Worm (Caenorhabditis elegans) whole organism, mixed stage, embryonic: ENCODE measurements around the gene fbxc-45.

Experiments used
- M03D4.4 ChIP-seq: sonication (generic microtip); optimal IDR thresholded peaks from 2 replicates; lab custom pipeline; 2017; ENCODE audit warnings: mild to moderate bottlenecking, missing genetic modification characterization, missing compliant biosample characterization
- ceh-39 ChIP-seq: fragments of 150-350 bp; optimal IDR thresholded peaks from 2 replicates; lab custom pipeline; 2014; ENCODE audit warnings: missing biosample characterization, missing genetic modification characterization
- ceh-43 ChIP-seq: fragments of 200-800 bp; sonication (Bioruptor generic); optimal IDR thresholded peaks from 2 replicates; lab custom pipeline; 2018; ENCODE audit warnings: mild to moderate bottlenecking, missing genetic modification characterization, moderate library complexity, missing compliant biosample characterization
- ceh-83 ChIP-seq: fragments of 200-800 bp; sonication (Bioruptor generic); optimal IDR thresholded peaks from 2 replicates; lab custom pipeline; 2018; ENCODE audit warnings: mild to moderate bottlenecking, missing genetic modification characterization, missing compliant biosample characterization
- ces-1 ChIP-seq: fragments of 150-350 bp; optimal IDR thresholded peaks from 2 replicates; lab custom pipeline; 2014; ENCODE audit warnings: missing biosample characterization, missing genetic modification reagents, missing genetic modification characterization
- cnd-1 ChIP-seq: fragments of 200-800 bp; sonication (Bioruptor generic); optimal IDR thresholded peaks from 2 replicates; lab custom pipeline; 2018; ENCODE audit warnings: mild to moderate bottlenecking, missing genetic modification characterization, missing compliant biosample characterization
- drap-1 ChIP-seq: fragments of 200-800 bp; sonication (Bioruptor generic); optimal IDR thresholded peaks from 3 replicates; lab custom pipeline; 2018; ENCODE audit warnings: mild to moderate bottlenecking, missing genetic modification characterization, missing compliant biosample characterization
- elt-1 ChIP-seq: sonication (generic microtip); optimal IDR thresholded peaks from 2 replicates; lab custom pipeline; 2017; ENCODE audit warnings: missing genetic modification characterization, mild to moderate bottlenecking, missing compliant biosample characterization, antibody characterized with exemption, moderate library complexity, borderline replicate concordance; ENCODE audit not compliant: insufficient read depth
- elt-3 ChIP-seq: fragments of 150-350 bp; optimal IDR thresholded peaks from 2 replicates; lab custom pipeline; 2014; ENCODE audit warnings: missing biosample characterization, missing genetic modification characterization
- flh-1 ChIP-seq: fragments of 200-800 bp; sonication (Bioruptor generic); optimal IDR thresholded peaks from 2 replicates; lab custom pipeline; 2018; ENCODE audit warnings: mild to moderate bottlenecking, missing genetic modification characterization, moderate library complexity, missing compliant biosample characterization
- ham-2 ChIP-seq: fragments of 200-800 bp; sonication (Bioruptor generic); optimal IDR thresholded peaks from 2 replicates; lab custom pipeline; 2018; ENCODE audit warnings: mild to moderate bottlenecking, missing genetic modification characterization, missing compliant biosample characterization
- hlh-1 ChIP-seq: fragments of 150-350 bp; optimal IDR thresholded peaks from 2 replicates; lab custom pipeline; 2014; ENCODE audit warnings: missing biosample characterization, missing genetic modification reagents, missing genetic modification characterization
- lin-13 ChIP-seq: fragments of 150-350 bp; optimal IDR thresholded peaks from 2 replicates; lab custom pipeline; 2014; ENCODE audit warnings: missing biosample characterization, missing genetic modification characterization
- lsy-2 ChIP-seq: fragments of 150-350 bp; optimal IDR thresholded peaks from 2 replicates; lab custom pipeline; 2014; ENCODE audit warnings: missing biosample characterization, missing genetic modification characterization
- mab-5 ChIP-seq: fragments of 150-350 bp; optimal IDR thresholded peaks from 2 replicates; lab custom pipeline; 2014; ENCODE audit warnings: missing biosample characterization, missing genetic modification characterization
- mep-1 ChIP-seq: fragments of 150-350 bp; optimal IDR thresholded peaks from 2 replicates; lab custom pipeline; 2017; ENCODE audit warnings: missing biosample characterization, missing genetic modification reagents, missing genetic modification characterization, inconsistent platforms
- mls-2 ChIP-seq: sonication (generic microtip); optimal IDR thresholded peaks from 2 replicates; lab custom pipeline; 2016; ENCODE audit warnings: mild to moderate bottlenecking, missing genetic modification characterization, moderate library complexity, missing compliant biosample characterization
- nhr-12 ChIP-seq: fragments of 150-350 bp; optimal IDR thresholded peaks from 2 replicates; lab custom pipeline; 2014; ENCODE audit warnings: missing biosample characterization, missing genetic modification characterization
- nhr-2 ChIP-seq: fragments of 150-350 bp; optimal IDR thresholded peaks from 2 replicates; lab custom pipeline; 2014; ENCODE audit warnings: missing biosample characterization, missing genetic modification characterization
- nhr-28 ChIP-seq: fragments of 150-350 bp; optimal IDR thresholded peaks from 2 replicates; lab custom pipeline; 2014; ENCODE audit warnings: missing biosample characterization, missing genetic modification characterization
- pha-4 ChIP-seq: fragments of 150-350 bp; optimal IDR thresholded peaks from 2 replicates; lab custom pipeline; 2018; ENCODE audit warnings: missing biosample characterization, missing genetic modification reagents, missing genetic modification characterization
- sem-2 ChIP-seq: fragments of 200-800 bp; sonication (Bioruptor generic); optimal IDR thresholded peaks from 2 replicates; lab custom pipeline; 2018; ENCODE audit warnings: mild to moderate bottlenecking, missing genetic modification characterization, missing compliant biosample characterization
- snpc-4 ChIP-seq: fragments of 150-350 bp; optimal IDR thresholded peaks from 2 replicates; lab custom pipeline; 2014; ENCODE audit warnings: missing biosample characterization, missing genetic modification characterization
- sptf-1 ChIP-seq: sonication (generic microtip); optimal IDR thresholded peaks from 2 replicates; lab custom pipeline; 2017; ENCODE audit warnings: mild to moderate bottlenecking, missing genetic modification characterization, moderate library complexity, missing compliant biosample characterization
- tbx-8 ChIP-seq: fragments of 200-800 bp; sonication (Bioruptor generic); optimal IDR thresholded peaks from 2 replicates; lab custom pipeline; 2018; ENCODE audit warnings: mild to moderate bottlenecking, missing genetic modification characterization, moderate library complexity, missing compliant biosample characterization
- unc-120 ChIP-seq: sonication (generic microtip); optimal IDR thresholded peaks from 2 replicates; lab custom pipeline; 2017; ENCODE audit warnings: missing genetic modification characterization, missing compliant biosample characterization; ENCODE audit not compliant: poor library complexity, severe bottlenecking
- unc-39 ChIP-seq: fragments of 150-350 bp; optimal IDR thresholded peaks from 2 replicates; lab custom pipeline; 2014; ENCODE audit warnings: missing biosample characterization, missing genetic modification characterization
- unc-62 ChIP-seq: fragments of 150-350 bp; optimal IDR thresholded peaks from 2 replicates; lab custom pipeline; 2014; ENCODE audit warnings: missing biosample characterization, missing genetic modification reagents, missing genetic modification characterization
- zip-8 ChIP-seq: fragments of 150-350 bp; optimal IDR thresholded peaks from 2 replicates; lab custom pipeline; 2014; ENCODE audit warnings: missing biosample characterization, missing genetic modification characterization
- ztf-11 ChIP-seq: fragments of 150-350 bp; optimal IDR thresholded peaks from 2 replicates; lab custom pipeline; 2014; ENCODE audit warnings: missing biosample characterization, missing genetic modification characterization

The fbxc-45 gene

DNA sequence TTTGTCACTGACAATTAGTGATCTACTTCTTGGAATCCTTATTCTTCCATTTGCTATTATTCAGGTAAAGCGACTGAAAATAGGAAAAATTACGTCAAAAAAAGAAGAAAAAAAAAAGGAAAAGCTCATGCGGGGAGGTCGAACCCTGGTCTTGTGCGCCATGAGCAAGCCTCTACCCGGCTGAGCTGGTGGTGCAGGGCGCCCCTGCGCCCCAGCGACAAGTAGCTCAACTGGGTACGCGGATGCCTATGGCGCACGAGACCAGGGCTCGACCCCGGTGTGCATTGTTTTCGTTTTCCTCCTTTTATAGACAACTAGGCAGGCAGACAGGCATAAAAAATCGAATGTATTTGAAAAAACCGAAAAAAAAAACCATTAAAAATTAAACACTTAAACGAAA, 38.2 kb upstream of the fbxc-45 start:
- TF ChIP-seq lsy-2 (tag; lab: Kevin White, UChicago) (no peak), sem-2 (GFP tag; lab: Kevin White, UChicago) (no peak), nhr-12 (no peak), nhr-2 (tag; lab: Kevin White, UChicago) (no peak), snpc-4 (tag; lab: Kevin White, UChicago) (no peak), sptf-1 (no peak), mab-5 (no peak), cnd-1 (no peak), mls-2 (tag; lab: Kevin White, UChicago) (no peak), ceh-39 (tag; lab: Kevin White, UChicago) (no peak), elt-3 (tag; lab: Kevin White, UChicago) (no peak), ceh-83 (GFP tag; lab: Kevin White, UChicago) (no peak), nhr-28 (no peak)

DNA sequence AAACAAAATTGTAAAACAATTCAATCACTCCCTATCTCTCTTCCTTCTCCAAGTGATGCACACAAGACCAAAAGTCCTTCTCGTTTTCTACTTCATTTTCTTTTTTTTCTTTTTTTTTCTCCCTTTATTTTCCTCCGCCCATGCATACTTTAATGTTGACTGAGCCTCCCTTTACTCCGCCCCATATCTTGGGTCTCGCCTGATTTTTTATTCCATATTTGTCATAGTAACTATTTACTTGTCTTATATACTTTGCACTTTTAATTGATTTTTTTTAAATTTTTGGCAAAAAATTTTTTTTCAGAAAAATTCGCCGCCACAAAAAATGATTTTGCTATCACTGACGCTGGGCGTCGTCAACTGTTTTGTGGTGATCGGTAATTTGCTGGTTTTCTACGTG, 37.8 kb upstream of the fbxc-45 start, which contains the start of gene ser-6:
ser-6 (plus strand) TSS at position 301 of the 400 bp plus-strand sequence.
- TF ChIP-seq lsy-2 (tag; lab: Kevin White, UChicago) (no peak), ceh-39 (tag; lab: Kevin White, UChicago) (no peak), lin-13 (tag; lab: Kevin White, UChicago) (no peak), ces-1 (GFP tag; lab: Kevin White, UChicago) (peak; percentile 35)

DNA sequence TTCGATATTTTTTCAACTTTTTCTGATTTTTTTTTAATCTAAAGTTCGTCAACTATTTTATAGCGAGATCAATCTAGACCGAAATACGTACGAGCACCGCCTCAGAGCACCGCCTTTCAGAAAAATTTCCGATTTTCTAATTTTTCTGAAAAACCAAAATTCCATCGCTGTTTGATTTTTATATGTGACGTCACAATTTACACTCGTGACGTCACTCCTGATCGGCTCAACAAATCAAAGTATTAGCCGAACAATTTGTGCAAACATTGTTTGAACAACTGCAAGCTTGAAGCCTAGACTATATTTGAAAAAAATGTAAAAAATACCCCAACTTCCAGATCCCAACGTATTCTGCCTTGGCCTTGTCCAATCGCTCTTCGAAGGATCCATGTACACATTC, 13.2 kb upstream of the fbxc-45 start:
- no peak for TF ChIP-seq ham-2 (GFP tag; lab: Kevin White, UChicago)
- peak; percentile 96 for TF ChIP-seq zip-8
- no peak for TF ChIP-seq unc-39

DNA sequence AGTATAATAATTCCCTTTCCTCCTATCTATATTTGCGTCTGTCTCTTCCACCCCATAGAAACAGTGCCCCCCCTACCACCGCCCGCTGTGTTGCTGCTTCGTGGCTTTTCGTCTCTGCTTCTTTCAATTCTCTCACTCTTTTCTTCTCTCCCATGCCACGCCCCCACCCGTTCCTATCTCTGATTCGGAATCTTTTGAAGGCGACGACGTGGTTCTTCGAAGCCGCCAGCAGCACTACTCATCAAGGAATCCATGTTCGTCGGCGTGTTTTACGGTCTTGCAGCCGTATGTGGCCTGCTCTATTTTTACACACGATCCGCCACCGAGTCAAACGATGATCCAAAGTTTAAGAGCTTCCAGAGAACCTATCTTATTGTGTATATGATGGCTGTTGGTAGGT, 9.2 kb upstream of the fbxc-45 start, which contains the start of gene samt-1:
samt-1 (plus strand) TSS at position 176 of the 400 bp plus-strand sequence.
- TF ChIP-seq zip-8 (no peak), ceh-43 (GFP tag; lab: Kevin White, UChicago) (no peak), ham-2 (GFP tag; lab: Kevin White, UChicago) (peak; percentile 34), ceh-39 (tag; lab: Kevin White, UChicago) (no peak)

DNA sequence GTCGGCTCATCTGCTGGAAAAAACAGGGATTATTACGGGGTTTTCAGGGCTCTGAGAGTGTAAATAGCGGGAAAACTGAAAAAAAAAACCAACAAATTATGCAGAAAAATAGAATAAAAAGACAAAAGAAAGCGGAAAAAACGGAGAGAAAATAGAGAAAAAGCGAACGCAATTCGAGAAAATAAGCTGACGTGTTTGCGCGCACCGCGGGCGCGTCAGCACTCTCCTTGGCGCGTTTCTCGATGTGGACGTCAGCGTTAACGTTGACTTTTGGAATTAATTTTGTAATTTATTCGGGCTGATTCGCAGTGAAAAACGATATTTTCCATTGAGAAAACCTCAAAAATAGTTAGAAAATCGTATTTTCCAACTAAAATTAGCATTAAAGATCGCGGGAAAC, 6.4 kb upstream of the fbxc-45 start, which contains the start of gene manf-1:
manf-1 (minus strand) TSS at position 13 of the 400 bp plus-strand sequence.
- no peak for TF ChIP-seq elt-3 (tag; lab: Kevin White, UChicago)
- TF ChIP-seq elt-1 (tag; lab: Kevin White, UChicago) = no peak
- no peak for TF ChIP-seq M03D4.4 (tag; lab: Kevin White, UChicago)
- peak; percentile 55 for TF ChIP-seq lsy-2 (tag; lab: Kevin White, UChicago)
- TF ChIP-seq sem-2 (GFP tag; lab: Kevin White, UChicago) = no peak
- no peak for TF ChIP-seq unc-120 (tag; lab: Kevin White, UChicago)
- TF ChIP-seq pha-4 (tag; lab: Kevin White, UChicago) = peak; percentile 65
- TF ChIP-seq tbx-8 (GFP tag; lab: Kevin White, UChicago) = no peak
- TF ChIP-seq mls-2 (tag; lab: Kevin White, UChicago) = no peak
- TF ChIP-seq ztf-11 (tag; lab: Kevin White, UChicago) = no peak
- no peak for TF ChIP-seq flh-1 (GFP tag; lab: Kevin White, UChicago)
- TF ChIP-seq zip-8 = no peak
- no peak for TF ChIP-seq ceh-39 (tag; lab: Kevin White, UChicago)
- no peak for TF ChIP-seq snpc-4 (tag; lab: Kevin White, UChicago)
- TF ChIP-seq unc-39 = no peak
- TF ChIP-seq cnd-1 = no peak
- TF ChIP-seq lin-13 (tag; lab: Kevin White, UChicago) = peak; percentile 80
- TF ChIP-seq ham-2 (GFP tag; lab: Kevin White, UChicago) = peak; percentile 1
- TF ChIP-seq hlh-1 (tag; lab: Kevin White, UChicago) = no peak
- TF ChIP-seq nhr-28 = no peak
- no peak for TF ChIP-seq ceh-43 (GFP tag; lab: Kevin White, UChicago)
- no peak for TF ChIP-seq mep-1

DNA sequence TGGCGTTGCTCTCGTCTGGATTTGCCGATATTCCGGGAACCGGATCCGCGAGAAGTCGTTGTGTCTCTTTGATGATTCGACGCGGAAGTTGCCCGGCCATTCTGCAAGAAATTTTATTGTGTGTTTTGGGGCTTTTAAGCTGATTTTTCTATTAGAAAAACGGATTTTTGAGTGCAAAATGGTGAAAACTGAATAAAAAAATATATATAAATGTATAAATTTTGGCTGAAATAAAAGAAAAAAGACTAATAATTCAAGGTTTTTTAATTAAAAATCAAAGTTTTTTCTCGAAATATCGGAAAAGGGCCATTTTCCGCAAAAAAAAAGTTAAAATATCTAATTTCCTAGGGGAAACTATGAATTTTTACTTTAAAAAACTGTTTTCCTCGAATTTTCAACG, 3.5 kb upstream of the fbxc-45 start, which contains the start of gene ubc-13:
ubc-13 (minus strand) TSS at position 101 of the 400 bp plus-strand sequence.
- TF ChIP-seq ztf-11 (tag; lab: Kevin White, UChicago) = no peak
- TF ChIP-seq pha-4 (tag; lab: Kevin White, UChicago) = no peak
- TF ChIP-seq drap-1 (GFP tag; lab: Kevin White, UChicago) = no peak
- TF ChIP-seq sptf-1 = no peak
- TF ChIP-seq unc-62 (GFP tag; lab: Kevin White, UChicago) = no peak
- no peak for TF ChIP-seq unc-39
- no peak for TF ChIP-seq flh-1 (GFP tag; lab: Kevin White, UChicago)
- no peak for TF ChIP-seq mab-5
- no peak for TF ChIP-seq snpc-4 (tag; lab: Kevin White, UChicago)
- TF ChIP-seq ham-2 (GFP tag; lab: Kevin White, UChicago) = no peak
- TF ChIP-seq ceh-39 (tag; lab: Kevin White, UChicago) = no peak
- no peak for TF ChIP-seq mep-1
- TF ChIP-seq sem-2 (GFP tag; lab: Kevin White, UChicago) = no peak
- TF ChIP-seq, all 35 proteins: peak for 0
